Fruit fly (Drosophila melanogaster) whole organism, prepupa: Measurements from ENCODE around the gene ball.
A peak's percentile ranks its signal among the peaks of the same experiment; 100 is the strongest.

Experiments used
- Blimp-1 ChIP-seq: fragments of 200-800 bp; sonication (Bioruptor generic); optimal IDR thresholded peaks from 3 replicates; lab custom pipeline; 2017; ENCODE audit warnings: missing biosample characterization, missing genetic modification characterization, mild to moderate bottlenecking, moderate library complexity, missing genetic modification reagents
- CG11762 ChIP-seq: fragments of 200-800 bp; sonication (Bioruptor generic); optimal IDR thresholded peaks from 3 replicates; lab custom pipeline; 2016; ENCODE audit warnings: missing biosample characterization, missing genetic modification characterization; ENCODE audit not compliant: insufficient read depth
- CG15336 ChIP-seq: fragments of 200-800 bp; sonication (Bioruptor generic); IDR thresholded peaks from 2 replicates; pipeline ENCODE4 v1.3.6; 2022; ENCODE audit warnings: missing biosample characterization, missing genetic modification characterization
- CG16779 ChIP-seq: fragments of 200-800 bp; sonication (Bioruptor generic); optimal IDR thresholded peaks from 3 replicates; lab custom pipeline; 2017; ENCODE audit warnings: missing biosample characterization, mild to moderate bottlenecking, missing genetic modification characterization
- CG31627 ChIP-seq: fragments of 200-800 bp; sonication (Bioruptor generic); optimal IDR thresholded peaks from 3 replicates; lab custom pipeline; 2016; ENCODE audit warnings: missing biosample characterization, missing genetic modification characterization
- CG32006 ChIP-seq: fragments of 200-800 bp; sonication (Bioruptor generic); optimal IDR thresholded peaks from 3 replicates; lab custom pipeline; 2017; ENCODE audit warnings: missing biosample characterization, mild to moderate bottlenecking, missing genetic modification characterization
- CG34406 ChIP-seq: fragments of 200-800 bp; sonication (Bioruptor generic); optimal IDR thresholded peaks from 3 replicates; lab custom pipeline; 2016; ENCODE audit warnings: missing biosample characterization, missing genetic modification characterization
- CG6163 ChIP-seq: fragments of 200-800 bp; sonication (Bioruptor generic); IDR thresholded peaks from 3 replicates; pipeline ENCODE4 v1.3.6; 2022; ENCODE audit warnings: missing biosample characterization, missing genetic modification characterization
- CG6276 ChIP-seq: fragments of 200-800 bp; sonication (Bioruptor generic); optimal IDR thresholded peaks from 2 replicates; lab custom pipeline; 2017; ENCODE audit warnings: missing biosample characterization, mild to moderate bottlenecking, missing genetic modification characterization
- CG6792 ChIP-seq: fragments of 200-800 bp; sonication (Bioruptor generic); optimal IDR thresholded peaks from 3 replicates; lab custom pipeline; 2016; ENCODE audit warnings: missing biosample characterization, missing genetic modification characterization
- CG6808 ChIP-seq: fragments of 200-800 bp; sonication (Bioruptor generic); optimal IDR thresholded peaks from 3 replicates; lab custom pipeline; 2017; ENCODE audit warnings: missing biosample characterization, missing genetic modification characterization, mild to moderate bottlenecking, moderate library complexity, missing genetic modification reagents
- CG7368 ChIP-seq: fragments of 200-800 bp; sonication (Bioruptor generic); optimal IDR thresholded peaks from 3 replicates; lab custom pipeline; 2016; ENCODE audit warnings: missing biosample characterization, missing genetic modification characterization
- CG8119 ChIP-seq: fragments of 200-800 bp; sonication (Bioruptor generic); IDR thresholded peaks from 3 replicates; pipeline ENCODE4 v1.3.6; 2022; ENCODE audit warnings: missing biosample characterization, missing genetic modification characterization
- CG8319 ChIP-seq: fragments of 200-800 bp; sonication (Bioruptor generic); optimal IDR thresholded peaks from 3 replicates; lab custom pipeline; 2016; ENCODE audit warnings: missing biosample characterization, missing genetic modification characterization
- CG8632 ChIP-seq: fragments of 200-800 bp; sonication (Bioruptor generic); optimal IDR thresholded peaks from 3 replicates; lab custom pipeline; 2016; ENCODE audit warnings: missing biosample characterization, missing genetic modification characterization
- CG9139 ChIP-seq: fragments of 200-800 bp; sonication (Bioruptor generic); optimal IDR thresholded peaks from 3 replicates; lab custom pipeline; 2017; ENCODE audit warnings: missing biosample characterization, mild to moderate bottlenecking, missing genetic modification characterization
- Eip75B ChIP-seq: fragments of 200-800 bp; sonication (Bioruptor generic); optimal IDR thresholded peaks from 3 replicates; lab custom pipeline; 2016; ENCODE audit warnings: missing biosample characterization, missing genetic modification characterization
- Eip93F ChIP-seq: fragments of 200-800 bp; sonication (Bioruptor generic); optimal IDR thresholded peaks from 2 replicates; lab custom pipeline; 2016; ENCODE audit warnings: missing biosample characterization, mild to moderate bottlenecking, missing genetic modification characterization
- Ets21C ChIP-seq: fragments of 200-800 bp; sonication (Bioruptor generic); optimal IDR thresholded peaks from 3 replicates; lab custom pipeline; 2016; ENCODE audit warnings: missing biosample characterization, missing genetic modification characterization
- Ets96B ChIP-seq: fragments of 200-800 bp; optimal IDR thresholded peaks from 2 replicates; lab custom pipeline; 2019; ENCODE audit warnings: missing biosample characterization, mild to moderate bottlenecking, missing genetic modification characterization, moderate library complexity
- Gug ChIP-seq: fragments of 200-800 bp; sonication (Bioruptor generic); IDR thresholded peaks from 2 replicates; pipeline ENCODE4 v1.3.6; 2022; ENCODE audit warnings: missing biosample characterization, missing genetic modification characterization
- Met ChIP-seq: fragments of 200-800 bp; sonication (Bioruptor generic); optimal IDR thresholded peaks from 3 replicates; lab custom pipeline; 2016; ENCODE audit warnings: missing biosample characterization, missing genetic modification characterization
- OdsH ChIP-seq: fragments of 200-800 bp; sonication (Bioruptor generic); optimal IDR thresholded peaks from 3 replicates; lab custom pipeline; 2016; ENCODE audit warnings: missing biosample characterization, missing genetic modification characterization
- Smox ChIP-seq: fragments of 200-800 bp; sonication (Bioruptor generic); optimal IDR thresholded peaks from 3 replicates; lab custom pipeline; 2016; ENCODE audit warnings: missing biosample characterization, missing genetic modification characterization
- Sox102F ChIP-seq: fragments of 200-800 bp; sonication (Bioruptor generic); optimal IDR thresholded peaks from 2 replicates; lab custom pipeline; 2016; ENCODE audit warnings: missing biosample characterization, mild to moderate bottlenecking, missing genetic modification characterization
- Sox14 ChIP-seq: fragments of 200-800 bp; sonication (Bioruptor generic); optimal IDR thresholded peaks from 3 replicates; lab custom pipeline; 2016; ENCODE audit warnings: missing biosample characterization, missing genetic modification characterization
- Sox15 ChIP-seq: fragments of 200-800 bp; sonication (Bioruptor generic); optimal IDR thresholded peaks from 3 replicates; lab custom pipeline; 2016; ENCODE audit warnings: missing biosample characterization, missing genetic modification characterization
- dac ChIP-seq: fragments of 200-800 bp; sonication (Bioruptor generic); optimal IDR thresholded peaks from 2 replicates; lab custom pipeline; 2017; ENCODE audit warnings: missing biosample characterization, mild to moderate bottlenecking, missing genetic modification characterization
- dsx ChIP-seq: fragments of 200-800 bp; optimal IDR thresholded peaks from 3 replicates; lab custom pipeline; 2019; ENCODE audit warnings: missing biosample characterization, mild to moderate bottlenecking, missing genetic modification characterization, moderate library complexity; ENCODE audit not compliant: poor library complexity, severe bottlenecking
- eg ChIP-seq: fragments of 200-800 bp; sonication (Bioruptor generic); IDR thresholded peaks from 3 replicates; pipeline ENCODE4 v1.3.6; 2022; ENCODE audit warnings: missing biosample characterization, missing genetic modification characterization
- esn ChIP-seq: fragments of 200-800 bp; sonication (Bioruptor generic); optimal IDR thresholded peaks from 2 replicates; lab custom pipeline; 2016; ENCODE audit warnings: missing biosample characterization, mild to moderate bottlenecking, missing genetic modification characterization, moderate library complexity
- fd59A ChIP-seq: fragments of 200-800 bp; sonication (Bioruptor generic); optimal IDR thresholded peaks from 2 replicates; lab custom pipeline; 2017; ENCODE audit warnings: missing biosample characterization, mild to moderate bottlenecking, missing genetic modification characterization, missing genetic modification reagents
- fd85E ChIP-seq: fragments of 200-800 bp; sonication (Bioruptor generic); optimal IDR thresholded peaks from 3 replicates; lab custom pipeline; 2016; ENCODE audit warnings: missing biosample characterization, missing genetic modification characterization
- fkh ChIP-seq: fragments of 200-800 bp; sonication (Bioruptor generic); optimal IDR thresholded peaks from 3 replicates; lab custom pipeline; 2017; ENCODE audit warnings: missing biosample characterization, mild to moderate bottlenecking, missing genetic modification characterization, moderate library complexity
- lz ChIP-seq: fragments of 200-800 bp; sonication (Bioruptor generic); optimal IDR thresholded peaks from 3 replicates; lab custom pipeline; 2016; ENCODE audit warnings: missing biosample characterization, missing genetic modification characterization
- pdm3 ChIP-seq: fragments of 200-800 bp; sonication (Bioruptor generic); optimal IDR thresholded peaks from 3 replicates; lab custom pipeline; 2016; ENCODE audit warnings: missing biosample characterization, missing genetic modification characterization
- salr ChIP-seq, 2 experiments: fragments of 200-800 bp; sonication (Bioruptor generic); optimal IDR thresholded peaks; 3 replicates each; lab custom pipeline; 2016 to 2018; ENCODE audit warnings: missing biosample characterization in 2 of 2, missing genetic modification characterization in 2 of 2, mild to moderate bottlenecking in 1 of 2
- spab ChIP-seq: fragments of 200-800 bp; sonication (Bioruptor generic); optimal IDR thresholded peaks from 2 replicates; lab custom pipeline; 2017; ENCODE audit warnings: missing biosample characterization, mild to moderate bottlenecking, missing genetic modification characterization, missing genetic modification reagents
- ss ChIP-seq, 2 experiments: fragments of 200-800 bp; sonication (Bioruptor generic); optimal IDR thresholded peaks; 2 replicates in 1 of 2; 3 replicates in 1 of 2; lab custom pipeline; 2017 to 2018; ENCODE audit warnings: mild to moderate bottlenecking in 2 of 2, missing biosample characterization in 2 of 2, missing genetic modification characterization in 2 of 2, moderate library complexity in 1 of 2
- svp ChIP-seq: fragments of 200-800 bp; sonication (Bioruptor generic); peaks from one replicate; lab custom pipeline; 2016; ENCODE audit warnings: missing biosample characterization, missing genetic modification characterization
- topi ChIP-seq: fragments of 200-800 bp; sonication (Bioruptor generic); optimal IDR thresholded peaks from 3 replicates; lab custom pipeline; 2016; ENCODE audit warnings: missing biosample characterization, missing genetic modification characterization
- vri ChIP-seq: fragments of 200-800 bp; sonication (Bioruptor generic); optimal IDR thresholded peaks from 3 replicates; lab custom pipeline; 2016; ENCODE audit warnings: missing biosample characterization, mild to moderate bottlenecking, missing genetic modification characterization

ball gene

dm6 chr3R:26881121-26881895, 14.7 kb upstream of the ball start, which contains the start of the genes ro and T48 (continued):
- TF ChIP-seq OdsH (GFP tag; lab: Kevin White, UChicago) (no peak), fd85E (GFP tag; lab: Kevin White, UChicago) (no peak), esn (GFP tag; lab: Kevin White, UChicago) (peak; percentile 32), CG7368 (GFP tag; lab: Kevin White, UChicago) (no peak), lz (GFP tag; lab: Kevin White, UChicago) (no peak), Blimp-1 (GFP tag; lab: Kevin White, UChicago) (no peak)
- TF ChIP-seq, all 60 proteins: peak for 9

dm6 chr3R:26876851-26877250, 10.2 kb upstream of the ball start:
- no peak for TF ChIP-seq CG8319 (GFP tag; lab: Kevin White, UChicago)
- TF ChIP-seq Sox102F = no peak
- no peak for TF ChIP-seq fd59A (GFP tag; lab: Kevin White, UChicago)
- TF ChIP-seq CG8632 = no peak

- TF ChIP-seq esn (GFP tag; lab: Kevin White, UChicago) (peak; percentile 14), Blimp-1 (GFP tag; lab: Kevin White, UChicago) (no peak), ss (GFP tag; optimal IDR thresholded peaks at IDR 0.05; lab: Kevin White, UChicago) (no peak), Eip75B (GFP tag; lab: Kevin White, UChicago) (no peak), CG32006 (GFP tag; lab: Kevin White, UChicago) (no peak), Ets21C (GFP tag; lab: Kevin White, UChicago) (no peak), fkh (GFP tag; lab: Kevin White, UChicago) (peak; percentile 83), dsx (GFP tag; lab: Kevin White, UChicago) (no peak)
- TF ChIP-seq, all 60 proteins: peak for 2
These were observed 9.8 kb upstream of the ball start, which contains the start of gene CG5500 for dm6 chr3R:26876432-26876831. Gene CG5500 (plus strand): TSS chr3R:26876630.

dm6 chr3R:26875544-26876027, 9.0 kb upstream of the ball start, which contains the start of gene Rb97D:
Gene Rb97D (minus strand): TSS chr3R:26875742.
- TF ChIP-seq CG6276 (GFP tag; lab: Kevin White, UChicago) (no peak), spab (GFP tag; lab: Kevin White, UChicago) (no peak), Ets96B (peak; percentile 23), CG31627 (GFP tag; lab: Kevin White, UChicago) (peak; percentile 78), CG15336 (GFP tag; lab: Robert Waterston, UW) (peak; percentile 60), CG6808 (GFP tag; lab: Kevin White, UChicago) (peak; percentile 52), vri (peak; percentile 51), pdm3 (GFP tag; lab: Kevin White, UChicago) (no peak), CG32006 (GFP tag; lab: Kevin White, UChicago) (peak; percentile 74), Eip93F (GFP tag; lab: Kevin White, UChicago) (no peak), Smox (GFP tag; lab: Kevin White, UChicago) (no peak), CG6792 (GFP tag; lab: Kevin White, UChicago) (peak; percentile 67), dac (peak; percentile 12), CG9139 (GFP tag; lab: Kevin White, UChicago) (peak; percentile 21), CG34406 (GFP tag; lab: Kevin White, UChicago) (peak; percentile 34), topi (GFP tag; lab: Kevin White, UChicago) (peak; percentile 72), eg (GFP tag; lab: Robert Waterston, UW) (peak; percentile 69), CG11762 (GFP tag; lab: Kevin White, UChicago) (no peak), Met (GFP tag; lab: Kevin White, UChicago) (peak; percentile 72), Gug (GFP tag; lab: Robert Waterston, UW) (peak; percentile 60), ss (GFP tag; optimal IDR thresholded peaks at IDR 0.05; lab: Kevin White, UChicago) (peak; percentile 42 to 48), CG16779 (tag; lab: Kevin White, UChicago) (no peak), salr (GFP tag; optimal IDR thresholded peaks at IDR 0.05; lab: Kevin White, UChicago) (peak in 1 of 2 experiments; percentile 19), esn (GFP tag; lab: Kevin White, UChicago) (peak; percentile 69), Blimp-1 (GFP tag; lab: Kevin White, UChicago) (no peak), svp (GFP tag; lab: Kevin White, UChicago) (no peak), CG8119 (peak; percentile 58; the same call in 2 of the 3 replicates), CG6163 (GFP tag; lab: Robert Waterston, UW) (peak; percentile 80), dsx (GFP tag; lab: Kevin White, UChicago) (peak; percentile 61), Sox14 (GFP tag; lab: Kevin White, UChicago) (peak; percentile 83), Sox15 (GFP tag; lab: Kevin White, UChicago) (peak; percentile 38), Ets21C (GFP tag; lab: Kevin White, UChicago) (peak; percentile 62)
